Fruit fly (Drosophila melanogaster) whole organism, embryonic: ENCODE data around the gene cu.

Experiments used
- Atf-2 ChIP-seq: fragments of 200-800 bp; sonication (Bioruptor generic); optimal IDR thresholded peaks from 2 replicates; lab custom pipeline; 2016; ENCODE audit warnings: missing biosample characterization, missing genetic modification characterization
- Atf6 ChIP-seq: fragments of 200-800 bp; sonication (Bioruptor generic); IDR thresholded peaks from 2 replicates; pipeline ENCODE4 v1.3.6; 2022; ENCODE audit warnings: missing biosample characterization, missing genetic modification characterization
- BEAF-32 ChIP-seq: fragments of 200-800 bp; sonication (Bioruptor generic); optimal IDR thresholded peaks from 3 replicates; lab custom pipeline; 2017; ENCODE audit warnings: missing biosample characterization, missing genetic modification characterization, mild to moderate bottlenecking, moderate library complexity, missing genetic modification reagents
- CG11695 ChIP-seq: fragments of 200-800 bp; sonication (Bioruptor generic); IDR thresholded peaks from 3 replicates; pipeline ENCODE4 v1.3.6; 2022; ENCODE audit warnings: missing biosample characterization, missing genetic modification characterization
- CG11723 ChIP-seq: fragments of 200-800 bp; sonication (Bioruptor generic); optimal IDR thresholded peaks from 2 replicates; lab custom pipeline; 2017; ENCODE audit warnings: missing biosample characterization, mild to moderate bottlenecking, missing genetic modification characterization
- CG12659 ChIP-seq: fragments of 200-800 bp; sonication (Bioruptor generic); optimal IDR thresholded peaks from 3 replicates; lab custom pipeline; 2017; ENCODE audit warnings: mild to moderate bottlenecking, missing biosample characterization, missing genetic modification reagents, missing genetic modification characterization
- CG17186 ChIP-seq: fragments of 200-800 bp; sonication (Bioruptor generic); optimal IDR thresholded peaks from 3 replicates; lab custom pipeline; 2017; ENCODE audit warnings: missing biosample characterization, missing genetic modification reagents, missing genetic modification characterization
- CG1792 ChIP-seq: fragments of 200-800 bp; sonication (Bioruptor generic); optimal IDR thresholded peaks from 2 replicates; lab custom pipeline; 2016; ENCODE audit warnings: missing biosample characterization, missing genetic modification characterization
- CG31224 ChIP-seq: fragments of 200-800 bp; sonication (Bioruptor generic); IDR thresholded peaks from 2 replicates; pipeline ENCODE4 v1.3.6; 2022; ENCODE audit warnings: missing biosample characterization, missing genetic modification characterization
- CG34376 ChIP-seq: fragments of 200-800 bp; sonication (Bioruptor generic); optimal IDR thresholded peaks from 2 replicates; lab custom pipeline; 2018; ENCODE audit warnings: missing biosample characterization, mild to moderate bottlenecking, missing genetic modification characterization
- CG34422 ChIP-seq: fragments of 200-800 bp; sonication (Bioruptor generic); IDR thresholded peaks from 3 replicates; pipeline ENCODE4 v1.3.6; 2022; ENCODE audit warnings: missing biosample characterization, missing genetic modification characterization
- CG4424 ChIP-seq: fragments of 200-800 bp; sonication (Bioruptor generic); optimal IDR thresholded peaks from 3 replicates; lab custom pipeline; 2016; ENCODE audit warnings: missing biosample characterization, missing genetic modification characterization
- CG6272 ChIP-seq: fragments of 200-800 bp; sonication (Bioruptor generic); IDR thresholded peaks from 2 replicates; pipeline ENCODE4 v1.3.6; 2022; ENCODE audit warnings: missing biosample characterization, missing genetic modification characterization
- CG6654 ChIP-seq: fragments of 200-800 bp; sonication (Bioruptor generic); optimal IDR thresholded peaks from 2 replicates; lab custom pipeline; 2017; ENCODE audit warnings: missing biosample characterization, mild to moderate bottlenecking, missing genetic modification characterization
- CG7556 ChIP-seq: fragments of 200-800 bp; sonication (Bioruptor generic); optimal IDR thresholded peaks from 2 replicates; lab custom pipeline; 2017; ENCODE audit warnings: missing biosample characterization, mild to moderate bottlenecking, missing genetic modification characterization
- CG7987 ChIP-seq: fragments of 200-800 bp; sonication (Bioruptor generic); optimal IDR thresholded peaks from 2 replicates; lab custom pipeline; 2018; ENCODE audit warnings: missing biosample characterization, mild to moderate bottlenecking, missing genetic modification characterization, moderate library complexity
- CG8388 ChIP-seq: fragments of 200-800 bp; sonication (Bioruptor generic); optimal IDR thresholded peaks from 2 replicates; lab custom pipeline; 2019; ENCODE audit warnings: missing biosample characterization, mild to moderate bottlenecking, missing genetic modification characterization, moderate library complexity
- CG8944 ChIP-seq: fragments of 200-800 bp; sonication (Bioruptor generic); optimal IDR thresholded peaks from 3 replicates; lab custom pipeline; 2016; ENCODE audit warnings: missing biosample characterization, missing genetic modification characterization
- Deaf1 ChIP-seq: fragments of 200-800 bp; optimal IDR thresholded peaks from 3 replicates; lab custom pipeline; 2019; ENCODE audit warnings: missing biosample characterization, mild to moderate bottlenecking, missing genetic modification characterization, moderate library complexity
- Dfd ChIP-seq, 2 experiments: fragments of >200 bp; optimal IDR thresholded peaks; 2 replicates each; lab custom pipeline; 2017; ENCODE audit warnings: missing biosample characterization in 2 of 2, missing genetic modification characterization in 2 of 2
- E2f1 ChIP-seq: fragments of 200-800 bp; sonication (Bioruptor generic); IDR thresholded peaks from 2 replicates; pipeline ENCODE4 v1.3.6; 2022; ENCODE audit warnings: missing biosample characterization, missing genetic modification characterization
- Fer3 ChIP-seq: fragments of 200-800 bp; sonication (Bioruptor generic); optimal IDR thresholded peaks from 2 replicates; lab custom pipeline; 2018; ENCODE audit warnings: missing biosample characterization, mild to moderate bottlenecking, missing genetic modification characterization, moderate library complexity
- H15 ChIP-seq: fragments of 200-800 bp; sonication (Bioruptor generic); IDR thresholded peaks from 3 replicates; pipeline ENCODE4 v1.3.6; 2022; ENCODE audit warnings: missing biosample characterization, missing genetic modification characterization
- HmgZ ChIP-seq: fragments of 200-800 bp; sonication (Bioruptor generic); optimal IDR thresholded peaks from 2 replicates; lab custom pipeline; 2018; ENCODE audit warnings: missing biosample characterization, mild to moderate bottlenecking, missing genetic modification characterization
- Myb ChIP-seq: fragments of 200-800 bp; sonication (Bioruptor generic); optimal IDR thresholded peaks from 2 replicates; lab custom pipeline; 2016; ENCODE audit warnings: missing biosample characterization, missing genetic modification characterization
- NfI ChIP-seq: fragments of 200-800 bp; sonication (Bioruptor generic); optimal IDR thresholded peaks from 3 replicates; lab custom pipeline; 2018; ENCODE audit warnings: missing biosample characterization, mild to moderate bottlenecking, missing genetic modification characterization, moderate library complexity
- Poxn ChIP-seq: fragments of 200-800 bp; sonication (Bioruptor generic); IDR thresholded peaks from 2 replicates; pipeline ENCODE4 v1.3.6; 2022; ENCODE audit warnings: missing biosample characterization, missing genetic modification characterization
- Usf ChIP-seq: fragments of 200-800 bp; sonication (Bioruptor generic); optimal IDR thresholded peaks from 2 replicates; lab custom pipeline; 2017; ENCODE audit warnings: missing genotype, missing biosample characterization, missing genetic modification characterization
- bigmax ChIP-seq: fragments of 200-800 bp; sonication (Bioruptor generic); optimal IDR thresholded peaks from 2 replicates; lab custom pipeline; 2018; ENCODE audit warnings: missing biosample characterization, mild to moderate bottlenecking, missing genetic modification characterization
- caup ChIP-seq: fragments of 200-800 bp; sonication (Bioruptor generic); optimal IDR thresholded peaks from 3 replicates; lab custom pipeline; 2017; ENCODE audit warnings: missing biosample characterization, mild to moderate bottlenecking, missing genetic modification characterization, moderate library complexity; ENCODE audit not compliant: severe bottlenecking
- ems ChIP-seq: fragments of 200-800 bp; sonication (Bioruptor generic); optimal IDR thresholded peaks from 3 replicates; lab custom pipeline; 2016; ENCODE audit warnings: missing biosample characterization, missing genetic modification characterization
- esg ChIP-seq: fragments of 200-800 bp; sonication (Bioruptor generic); conservative IDR thresholded peaks from 2 replicates; pipeline ENCODE4 v1.3.6; 2022; ENCODE audit warnings: missing biosample characterization, missing genetic modification characterization
- ewg ChIP-seq: fragments of 200-800 bp; sonication (Bioruptor generic); optimal IDR thresholded peaks from 3 replicates; lab custom pipeline; 2017; ENCODE audit warnings: mild to moderate bottlenecking, missing biosample characterization, missing genetic modification reagents, missing genetic modification characterization
- fd102C ChIP-seq: fragments of 200-800 bp; sonication (Bioruptor generic); optimal IDR thresholded peaks from 2 replicates; lab custom pipeline; 2018; ENCODE audit warnings: missing biosample characterization, mild to moderate bottlenecking, missing genetic modification characterization, moderate library complexity
- fu2 ChIP-seq: fragments of 200-800 bp; sonication (Bioruptor generic); optimal IDR thresholded peaks from 2 replicates; lab custom pipeline; 2016; ENCODE audit warnings: missing biosample characterization, missing genetic modification characterization
- gcm2 ChIP-seq: fragments of 200-800 bp; sonication (Bioruptor generic); optimal IDR thresholded peaks from 2 replicates; lab custom pipeline; 2016; ENCODE audit warnings: missing biosample characterization, missing genetic modification characterization
- gro ChIP-seq: fragments of 200-800 bp; sonication (Bioruptor generic); optimal IDR thresholded peaks from 2 replicates; lab custom pipeline; 2016; ENCODE audit warnings: missing biosample characterization, missing genetic modification characterization
- h ChIP-seq: fragments of >200 bp; optimal IDR thresholded peaks from 2 replicates; lab custom pipeline; 2017
- hkb ChIP-seq, 2 experiments: fragments of 200-800 bp in 1 of 2; fragments of >200 bp in 1 of 2; sonication (Bioruptor generic) in 1 of 2; IDR thresholded peaks in 1 of 2; optimal IDR thresholded peaks in 1 of 2; 2 replicates each; pipeline versions ENCODE4 v1.3.6 to Lab custom; 2017 to 2022; ENCODE audit warnings: missing biosample characterization in 1 of 2, missing genetic modification characterization in 1 of 2
- jumu ChIP-seq: fragments of 200-800 bp; sonication (Bioruptor generic); optimal IDR thresholded peaks from 3 replicates; lab custom pipeline; 2016; ENCODE audit warnings: missing biosample characterization, missing genetic modification characterization
- lilli ChIP-seq: fragments of 200-800 bp; sonication (Bioruptor generic); optimal IDR thresholded peaks from 3 replicates; lab custom pipeline; 2016; ENCODE audit warnings: missing biosample characterization, missing genetic modification characterization
- lov ChIP-seq, 2 experiments: fragments of 200-800 bp in 1 of 2; fragments of >200 bp in 1 of 2; sonication (Bioruptor generic) in 1 of 2; IDR thresholded peaks in 1 of 2; optimal IDR thresholded peaks in 1 of 2; 2 replicates in 1 of 2; 3 replicates in 1 of 2; pipeline versions ENCODE4 v1.3.6 to Lab custom; 2017 to 2022; ENCODE audit warnings: missing biosample characterization in 1 of 2, missing genetic modification characterization in 1 of 2
- nom ChIP-seq: fragments of 200-800 bp; sonication (Bioruptor generic); optimal IDR thresholded peaks from 2 replicates; lab custom pipeline; 2017; ENCODE audit warnings: missing biosample characterization, missing genetic modification characterization, mild to moderate bottlenecking, moderate library complexity, missing genetic modification reagents
- oc ChIP-seq: fragments of 200-800 bp; sonication (Bioruptor generic); optimal IDR thresholded peaks from 2 replicates; lab custom pipeline; 2018; ENCODE audit warnings: missing biosample characterization, mild to moderate bottlenecking, missing genetic modification characterization, moderate library complexity
- pfk ChIP-seq: fragments of 200-800 bp; sonication (Bioruptor generic); optimal IDR thresholded peaks from 2 replicates; lab custom pipeline; 2018; ENCODE audit warnings: missing biosample characterization, mild to moderate bottlenecking, missing genetic modification characterization, moderate library complexity
- ranshi ChIP-seq: fragments of 200-800 bp; sonication (Bioruptor generic); IDR thresholded peaks from 2 replicates; pipeline ENCODE4 v1.3.6; 2022; ENCODE audit warnings: missing biosample characterization, missing genetic modification characterization
- slbo ChIP-seq: fragments of 200-800 bp; sonication (Bioruptor generic); IDR thresholded peaks from 2 replicates; pipeline ENCODE4 v1.3.6; 2022; ENCODE audit warnings: missing biosample characterization, missing genetic modification characterization
- so ChIP-seq: fragments of 200-800 bp; sonication (Bioruptor generic); IDR thresholded peaks from 3 replicates; pipeline ENCODE4 v1.3.6; 2022; ENCODE audit warnings: missing biosample characterization, missing genetic modification characterization
- trh ChIP-seq: fragments of 200-800 bp; sonication (Bioruptor generic); optimal IDR thresholded peaks from 2 replicates; lab custom pipeline; 2016; ENCODE audit warnings: missing biosample characterization, missing genetic modification characterization

Gene cu

dm6 chr3R:11196648-11197388 lies 574 bp upstream of the cu start (continued):
- no peak for TF ChIP-seq h (lab: Kevin White, UChicago)
- peak; percentile 98 for TF ChIP-seq NfI (GFP tag; lab: Kevin White, UChicago)
- TF ChIP-seq Fer3 (tag; lab: Kevin White, UChicago): peak; percentile 98
- TF ChIP-seq gro (GFP tag; lab: Kevin White, UChicago): peak; percentile 41
- TF ChIP-seq CG34422 (GFP tag; lab: Robert Waterston, UW): peak; percentile 98
- peak; percentile 98 for TF ChIP-seq Usf (GFP tag; lab: Kevin White, UChicago)
- TF ChIP-seq hkb (optimal IDR thresholded peaks at IDR 0.05; lab: Kevin White, UChicago): no peak
- TF ChIP-seq hkb (GFP tag; IDR thresholded peaks at IDR 0.05; lab: Robert Waterston, UW): peak; percentile 98
- peak; percentile 99 for TF ChIP-seq slbo (GFP tag; lab: Robert Waterston, UW)
- peak; percentile 97 for TF ChIP-seq CG34376 (GFP tag; lab: Kevin White, UChicago)
- TF ChIP-seq lilli (GFP tag; lab: Kevin White, UChicago): peak; percentile 94
- TF ChIP-seq CG17186 (GFP tag; lab: Kevin White, UChicago): peak; percentile 80
- peak; percentile 97 for TF ChIP-seq ranshi (GFP tag; lab: Robert Waterston, UW)
- peak; percentile 85 for TF ChIP-seq jumu
- peak; percentile 76 for TF ChIP-seq Deaf1
- peak; percentile 98 for TF ChIP-seq CG4424 (GFP tag; lab: Kevin White, UChicago)
- peak; percentile 90 for TF ChIP-seq ems (GFP tag; lab: Kevin White, UChicago)
- TF ChIP-seq caup: peak; percentile 98
- TF ChIP-seq CG6654 (GFP tag; lab: Kevin White, UChicago): peak; percentile 95
- peak; percentile 97 for TF ChIP-seq HmgZ (tag; lab: Kevin White, UChicago)
- peak; percentile 74 for TF ChIP-seq Atf-2 (GFP tag; lab: Kevin White, UChicago)
- peak; percentile 98 for TF ChIP-seq so (GFP tag; lab: Robert Waterston, UW)
- TF ChIP-seq Myb (GFP tag; lab: Kevin White, UChicago): peak; percentile 69
- TF ChIP-seq E2f1: peak; percentile 98
- TF ChIP-seq oc (tag; lab: Kevin White, UChicago): peak; percentile 97
- TF ChIP-seq CG1792 (GFP tag; lab: Kevin White, UChicago): peak; percentile 88
- TF ChIP-seq CG11695 (GFP tag; lab: Robert Waterston, UW): peak; percentile 99
- no peak for TF ChIP-seq gcm2 (GFP tag; lab: Kevin White, UChicago)
- peak; percentile 50 for TF ChIP-seq pfk (GFP tag; lab: Kevin White, UChicago)
- peak; percentile 97 for TF ChIP-seq H15
- peak; percentile 96 for TF ChIP-seq CG11723
- no peak for TF ChIP-seq fd102C (GFP tag; lab: Kevin White, UChicago)
- TF ChIP-seq BEAF-32: peak; percentile 14
- TF ChIP-seq CG6272 (GFP tag; lab: Robert Waterston, UW): peak; percentile 96
- peak; percentile 89 for TF ChIP-seq nom
- peak; percentile 99 for TF ChIP-seq CG12659 (GFP tag; lab: Kevin White, UChicago)
- TF ChIP-seq trh: peak; percentile 98
- peak; percentile 99 for TF ChIP-seq esg (GFP tag; lab: Robert Waterston, UW)
- TF ChIP-seq CG8944 (GFP tag; lab: Kevin White, UChicago): peak; percentile 78
- no peak for TF ChIP-seq lov (optimal IDR thresholded peaks at IDR 0.05; lab: Kevin White, UChicago)
- peak; percentile 88; the same call in 2 of the 3 replicates for TF ChIP-seq lov (GFP tag; IDR thresholded peaks at IDR 0.05; lab: Robert Waterston, UW)
- peak; percentile 100 for TF ChIP-seq CG7556 (GFP tag; lab: Kevin White, UChicago)
- peak; percentile 98 for TF ChIP-seq CG8388 (GFP tag; lab: Kevin White, UChicago)
- peak; percentile 49 for TF ChIP-seq bigmax (GFP tag; lab: Kevin White, UChicago)
- peak; percentile 93 for TF ChIP-seq CG7987
- TF ChIP-seq Poxn: peak; percentile 94
- TF ChIP-seq Dfd (GFP tag; optimal IDR thresholded peaks at IDR 0.05; lab: Kevin White, UChicago): peak in 1 of 2 experiments; percentile 95
- TF ChIP-seq fu2 (GFP tag; lab: Kevin White, UChicago): peak; percentile 90
- TF ChIP-seq Atf6: peak; percentile 99
- peak; percentile 96 for TF ChIP-seq CG31224 (GFP tag; lab: Robert Waterston, UW)
- peak; percentile 97 for TF ChIP-seq ewg (GFP tag; lab: Kevin White, UChicago)
